Fruit fly (Drosophila melanogaster) whole organism, embryonic: Measurements from ENCODE around the gene in.
A peak's percentile ranks its signal among the peaks of the same experiment; 100 is the strongest.

ENCODE experiments used
- B-H1 ChIP-seq: fragments of 200-800 bp; sonication (Bioruptor generic); IDR thresholded peaks from 3 replicates; pipeline ENCODE4 v1.3.6; 2022; ENCODE audit warnings: missing biosample characterization, missing genetic modification characterization
- CG12659 ChIP-seq: fragments of 200-800 bp; sonication (Bioruptor generic); optimal IDR thresholded peaks from 3 replicates; lab custom pipeline; 2017; ENCODE audit warnings: mild to moderate bottlenecking, missing biosample characterization, missing genetic modification reagents, missing genetic modification characterization
- CG12942 ChIP-seq: fragments of 200-800 bp; sonication (Bioruptor generic); optimal IDR thresholded peaks from 3 replicates; lab custom pipeline; 2016; ENCODE audit warnings: missing biosample characterization, missing genetic modification characterization
- CG13296 ChIP-seq: fragments of 200-800 bp; sonication (Bioruptor generic); optimal IDR thresholded peaks from 3 replicates; lab custom pipeline; 2018; ENCODE audit warnings: missing biosample characterization, mild to moderate bottlenecking, missing genetic modification characterization
- CG1529 ChIP-seq: fragments of 200-800 bp; sonication (Bioruptor generic); optimal IDR thresholded peaks from 3 replicates; lab custom pipeline; 2018; ENCODE audit warnings: missing biosample characterization, missing genetic modification characterization
- CG15696 ChIP-seq: fragments of 200-800 bp; sonication (Bioruptor generic); optimal IDR thresholded peaks from 2 replicates; lab custom pipeline; 2019; ENCODE audit warnings: missing biosample characterization, mild to moderate bottlenecking, missing genetic modification characterization, moderate library complexity
- CG2712 ChIP-seq: fragments of 200-800 bp; optimal IDR thresholded peaks from 3 replicates; lab custom pipeline; 2019; ENCODE audit warnings: missing biosample characterization, mild to moderate bottlenecking, missing genetic modification characterization, moderate library complexity
- CG30431 ChIP-seq: fragments of 200-800 bp; sonication (Bioruptor generic); optimal IDR thresholded peaks from 2 replicates; lab custom pipeline; 2017; ENCODE audit warnings: missing biosample characterization, missing genetic modification characterization
- CG31441 ChIP-seq: fragments of 200-800 bp; sonication (Bioruptor generic); IDR thresholded peaks from 2 replicates; pipeline ENCODE4 v1.3.6; 2022; ENCODE audit warnings: missing biosample characterization, missing genetic modification characterization
- CG34224 ChIP-seq: fragments of 200-800 bp; sonication (Bioruptor generic); IDR thresholded peaks from 3 replicates; pipeline ENCODE4 v1.3.6; 2022; ENCODE audit warnings: missing biosample characterization, missing genetic modification characterization; ENCODE audit not compliant: partially characterized antibody
- CG34422 ChIP-seq: fragments of 200-800 bp; sonication (Bioruptor generic); IDR thresholded peaks from 3 replicates; pipeline ENCODE4 v1.3.6; 2022; ENCODE audit warnings: missing biosample characterization, missing genetic modification characterization
- CG4328 ChIP-seq: fragments of 200-800 bp; sonication (Bioruptor generic); optimal IDR thresholded peaks from 3 replicates; lab custom pipeline; 2017; ENCODE audit warnings: missing biosample characterization, missing genetic modification reagents, missing genetic modification characterization
- CG43689 ChIP-seq: fragments of 200-800 bp; sonication (Bioruptor generic); IDR thresholded peaks from 2 replicates; pipeline ENCODE4 v1.3.6; 2022; ENCODE audit warnings: missing biosample characterization, missing genetic modification characterization
- CG4707 ChIP-seq: fragments of 200-800 bp; sonication (Bioruptor generic); optimal IDR thresholded peaks from 2 replicates; lab custom pipeline; 2018; ENCODE audit warnings: missing biosample characterization, mild to moderate bottlenecking, missing genetic modification characterization, moderate library complexity
- CG5180 ChIP-seq: fragments of 200-800 bp; sonication (Bioruptor generic); optimal IDR thresholded peaks from 3 replicates; lab custom pipeline; 2017; ENCODE audit warnings: missing biosample characterization, missing genetic modification characterization, mild to moderate bottlenecking, moderate library complexity, missing genetic modification reagents
- CG8089 ChIP-seq: fragments of 200-800 bp; sonication (Bioruptor generic); optimal IDR thresholded peaks from 3 replicates; lab custom pipeline; 2016; ENCODE audit warnings: missing biosample characterization, missing genetic modification characterization
- Dref ChIP-seq: fragments of 200-800 bp; sonication (Bioruptor generic); IDR thresholded peaks from 2 replicates; pipeline ENCODE4 v1.3.6; 2022; ENCODE audit warnings: missing biosample characterization, missing genetic modification characterization
- Fer2 ChIP-seq: fragments of 200-800 bp; sonication (Bioruptor generic); optimal IDR thresholded peaks from 2 replicates; lab custom pipeline; 2018; ENCODE audit warnings: missing biosample characterization, mild to moderate bottlenecking, missing genetic modification characterization, moderate library complexity
- Gsc ChIP-seq: fragments of 200-800 bp; sonication (Bioruptor generic); IDR thresholded peaks from 2 replicates; pipeline ENCODE4 v1.3.6; 2022; ENCODE audit warnings: missing biosample characterization, missing genetic modification characterization
- HHEX ChIP-seq: fragments of 200-800 bp; sonication (Bioruptor generic); optimal IDR thresholded peaks from 3 replicates; lab custom pipeline; 2017; ENCODE audit warnings: missing biosample characterization, mild to moderate bottlenecking, missing genetic modification characterization, missing genetic modification reagents
- HLH54F ChIP-seq: fragments of 200-800 bp; sonication (Bioruptor generic); optimal IDR thresholded peaks from 3 replicates; lab custom pipeline; 2016; ENCODE audit warnings: missing biosample characterization, missing genetic modification characterization
- Hmx ChIP-seq: fragments of 200-800 bp; sonication (Bioruptor generic); optimal IDR thresholded peaks from 2 replicates; lab custom pipeline; 2016; ENCODE audit warnings: missing biosample characterization, missing genetic modification characterization
- Mad ChIP-seq: fragments of 200-800 bp; sonication (Bioruptor generic); optimal IDR thresholded peaks from 2 replicates; lab custom pipeline; 2016; ENCODE audit warnings: missing biosample characterization, missing genetic modification characterization
- Med ChIP-seq: fragments of 200-800 bp; sonication (Bioruptor generic); peaks from one replicate; lab custom pipeline; 2016; ENCODE audit warnings: missing biosample characterization, missing genetic modification characterization, mild to moderate bottlenecking, inconsistent platforms, moderate library complexity
- Myb ChIP-seq: fragments of 200-800 bp; sonication (Bioruptor generic); optimal IDR thresholded peaks from 2 replicates; lab custom pipeline; 2016; ENCODE audit warnings: missing biosample characterization, missing genetic modification characterization
- NK7.1 ChIP-seq: fragments of 200-800 bp; sonication (Bioruptor generic); optimal IDR thresholded peaks from 3 replicates; lab custom pipeline; 2016; ENCODE audit warnings: missing biosample characterization, missing genetic modification characterization
- Oaz ChIP-seq: fragments of 200-800 bp; sonication (Bioruptor generic); IDR thresholded peaks from 2 replicates; pipeline ENCODE4 v1.3.6; 2022; ENCODE audit warnings: missing biosample characterization, missing genetic modification characterization
- Rx ChIP-seq: fragments of 200-800 bp; sonication (Bioruptor generic); IDR thresholded peaks from 2 replicates; pipeline ENCODE4 v1.3.6; 2022; ENCODE audit warnings: missing biosample characterization, missing genetic modification characterization
- Six4 ChIP-seq: fragments of 200-800 bp; sonication (Bioruptor generic); optimal IDR thresholded peaks from 2 replicates; lab custom pipeline; 2016; ENCODE audit warnings: missing biosample characterization, missing genetic modification characterization
- Sox100B ChIP-seq: fragments of 200-800 bp; sonication (Bioruptor generic); optimal IDR thresholded peaks from 3 replicates; lab custom pipeline; 2018; ENCODE audit warnings: missing biosample characterization, mild to moderate bottlenecking, missing genetic modification characterization
- Sry-δ ChIP-seq: fragments of 200-800 bp; sonication (Bioruptor generic); optimal IDR thresholded peaks from 2 replicates; lab custom pipeline; 2016; ENCODE audit warnings: missing biosample characterization, missing genetic modification characterization
- TFAM ChIP-seq: fragments of 200-800 bp; sonication (Bioruptor generic); optimal IDR thresholded peaks from 2 replicates; lab custom pipeline; 2017; ENCODE audit warnings: missing biosample characterization, missing genetic modification characterization, inconsistent platforms
- Tbp ChIP-seq: fragments of >200 bp; optimal IDR thresholded peaks from 2 replicates; lab custom pipeline; 2018; ENCODE audit warnings: missing biosample characterization, missing genetic modification characterization
- cas ChIP-seq: fragments of 200-800 bp; sonication (Bioruptor generic); IDR thresholded peaks from 2 replicates; pipeline ENCODE4 v1.3.6; 2022; ENCODE audit warnings: missing biosample characterization, missing genetic modification characterization
- caup ChIP-seq: fragments of 200-800 bp; sonication (Bioruptor generic); optimal IDR thresholded peaks from 3 replicates; lab custom pipeline; 2017; ENCODE audit warnings: missing biosample characterization, mild to moderate bottlenecking, missing genetic modification characterization, moderate library complexity; ENCODE audit not compliant: severe bottlenecking
- ci ChIP-seq: fragments of 200-800 bp; sonication (Bioruptor generic); IDR thresholded peaks from 3 replicates; pipeline ENCODE4 v1.3.6; 2022; ENCODE audit warnings: missing biosample characterization, missing genetic modification characterization
- ewg ChIP-seq: fragments of 200-800 bp; sonication (Bioruptor generic); optimal IDR thresholded peaks from 3 replicates; lab custom pipeline; 2017; ENCODE audit warnings: mild to moderate bottlenecking, missing biosample characterization, missing genetic modification reagents, missing genetic modification characterization
- gsb-n ChIP-seq: fragments of 200-800 bp; sonication (Bioruptor generic); optimal IDR thresholded peaks from 3 replicates; lab custom pipeline; 2018; ENCODE audit warnings: missing biosample characterization, mild to moderate bottlenecking, missing genetic modification characterization
- h ChIP-seq: fragments of >200 bp; optimal IDR thresholded peaks from 2 replicates; lab custom pipeline; 2017
- ham ChIP-seq: fragments of 200-800 bp; sonication (Bioruptor generic); IDR thresholded peaks from 2 replicates; pipeline ENCODE4 v1.3.6; 2022; ENCODE audit warnings: missing biosample characterization, missing genetic modification characterization
- luna ChIP-seq: fragments of 200-800 bp; sonication (Bioruptor generic); optimal IDR thresholded peaks from 2 replicates; lab custom pipeline; 2016; ENCODE audit warnings: missing biosample characterization, missing genetic modification characterization
- mirr ChIP-seq: fragments of 200-800 bp; sonication (Bioruptor generic); optimal IDR thresholded peaks from 3 replicates; lab custom pipeline; 2018; ENCODE audit warnings: missing biosample characterization, mild to moderate bottlenecking, missing genetic modification characterization
- onecut ChIP-seq: fragments of 200-800 bp; sonication (Bioruptor generic); IDR thresholded peaks from 2 replicates; pipeline ENCODE4 v1.3.6; 2022; ENCODE audit warnings: missing biosample characterization, missing genetic modification characterization
- prd ChIP-seq, 3 experiments: fragments of >200 bp in 2 of 3; fragments of 200-800 bp in 1 of 3; sonication (Bioruptor generic) in 1 of 3; optimal IDR thresholded peaks in 2 of 3; IDR thresholded peaks in 1 of 3; 2 replicates in 2 of 3; 3 replicates in 1 of 3; pipeline versions ENCODE4 v1.3.6 to Lab custom; 2017 to 2022; ENCODE audit warnings: missing biosample characterization in 1 of 3, missing genetic modification characterization in 1 of 3
- pros ChIP-seq: fragments of 200-800 bp; sonication (Bioruptor generic); optimal IDR thresholded peaks from 3 replicates; lab custom pipeline; 2019; ENCODE audit warnings: missing biosample characterization, mild to moderate bottlenecking, missing genetic modification characterization, moderate library complexity
- salm ChIP-seq: fragments of 200-800 bp; sonication (Bioruptor generic); optimal IDR thresholded peaks from 2 replicates; lab custom pipeline; 2018; ENCODE audit warnings: missing biosample characterization, mild to moderate bottlenecking, missing genetic modification characterization
- sob ChIP-seq: fragments of 200-800 bp; sonication (Bioruptor generic); IDR thresholded peaks from 2 replicates; pipeline ENCODE4 v1.3.6; 2022; ENCODE audit warnings: missing biosample characterization, missing genetic modification characterization
- sug ChIP-seq: fragments of 200-800 bp; optimal IDR thresholded peaks from 2 replicates; lab custom pipeline; 2019; ENCODE audit warnings: missing biosample characterization, mild to moderate bottlenecking, missing genetic modification characterization, moderate library complexity
- zf30C ChIP-seq: fragments of 200-800 bp; sonication (Bioruptor generic); optimal IDR thresholded peaks from 3 replicates; lab custom pipeline; 2018; ENCODE audit warnings: missing biosample characterization, mild to moderate bottlenecking, missing genetic modification characterization

in gene

dm6 chr3L:20347762-20348580 lies 19.0 kb upstream of the in start, which contains the start of the genes Rbbp5 and eRF1 (continued):
- peak; percentile 81 for TF ChIP-seq sug (tag; lab: Kevin White, UChicago)
- TF ChIP-seq HLH54F (GFP tag; lab: Kevin White, UChicago) = peak; percentile 75
- TF ChIP-seq CG5180 = no peak
- TF ChIP-seq ewg (GFP tag; lab: Kevin White, UChicago) = peak; percentile 48
- TF ChIP-seq Gsc (GFP tag; lab: Robert Waterston, UW) = no peak
- peak; percentile 56; the same call in 1 of the 2 replicates for TF ChIP-seq Rx (GFP tag; lab: Robert Waterston, UW)
- TF ChIP-seq luna (GFP tag; lab: Kevin White, UChicago) = peak; percentile 5
- TF ChIP-seq h (lab: Kevin White, UChicago) = no peak
- TF ChIP-seq caup (GFP tag; lab: Kevin White, UChicago) = peak; percentile 66
- no peak for TF ChIP-seq ci (GFP tag; lab: Robert Waterston, UW)
- peak; percentile 39 for TF ChIP-seq CG13296 (GFP tag; lab: Kevin White, UChicago)
- peak; percentile 18 for TF ChIP-seq Myb (GFP tag; lab: Kevin White, UChicago)
- peak; percentile 44 for TF ChIP-seq CG8089 (GFP tag; lab: Kevin White, UChicago)
- peak; percentile 92 for TF ChIP-seq Dref (GFP tag; lab: Robert Waterston, UW)
- TF ChIP-seq Sox100B (GFP tag; lab: Kevin White, UChicago) = no peak
- peak; percentile 66 for TF ChIP-seq Six4
- no peak for TF ChIP-seq mirr (GFP tag; lab: Kevin White, UChicago)
- TF ChIP-seq Med (GFP tag; lab: Kevin White, UChicago) = peak; percentile 92
- peak; percentile 85 for TF ChIP-seq CG2712 (tag; lab: Kevin White, UChicago)
- peak; percentile 94 for TF ChIP-seq Sry-δ (GFP tag; lab: Kevin White, UChicago)
- peak; percentile 80; the same call in 1 of the 2 replicates for TF ChIP-seq CG31441 (GFP tag; lab: Robert Waterston, UW)
- TF ChIP-seq CG12942 (GFP tag; lab: Kevin White, UChicago) = peak; percentile 77
- TF ChIP-seq CG4328 (GFP tag; lab: Kevin White, UChicago) = peak; percentile 10
- no peak for TF ChIP-seq onecut (GFP tag; lab: Robert Waterston, UW)
- no peak for TF ChIP-seq TFAM (GFP tag; lab: Kevin White, UChicago)
- peak; percentile 47; the same call in 1 of the 2 replicates for TF ChIP-seq ham (GFP tag; lab: Robert Waterston, UW)
- TF ChIP-seq zf30C (GFP tag; lab: Kevin White, UChicago) = no peak
- TF ChIP-seq Fer2 (tag; lab: Kevin White, UChicago) = peak; percentile 58
- TF ChIP-seq Mad (GFP tag; lab: Kevin White, UChicago) = peak; percentile 54
- no peak for TF ChIP-seq HHEX
- peak; percentile 85 for TF ChIP-seq sob (GFP tag; lab: Robert Waterston, UW)
- peak; percentile 63; the same call in 2 of the 3 replicates for TF ChIP-seq B-H1 (GFP tag; lab: Robert Waterston, UW)
- peak; percentile 69 for TF ChIP-seq Oaz (GFP tag; lab: Robert Waterston, UW)
- peak; percentile 91 for TF ChIP-seq CG12659 (GFP tag; lab: Kevin White, UChicago)
- TF ChIP-seq Hmx (GFP tag; lab: Kevin White, UChicago) = peak; percentile 11
- TF ChIP-seq CG15696 (tag; lab: Kevin White, UChicago) = peak; percentile 80
- TF ChIP-seq prd (optimal IDR thresholded peaks at IDR 0.05; lab: Kevin White, UChicago) = no peak
- TF ChIP-seq prd (GFP tag; IDR thresholded peaks at IDR 0.05; lab: Robert Waterston, UW) = peak; percentile 88
- TF ChIP-seq CG4707 (GFP tag; lab: Kevin White, UChicago) = no peak
- no peak for TF ChIP-seq pros (GFP tag; lab: Kevin White, UChicago)
- TF ChIP-seq Tbp (GFP tag; lab: Kevin White, UChicago) = no peak
- TF ChIP-seq CG34224 (GFP tag; lab: Robert Waterston, UW) = peak; percentile 85
- peak; percentile 43; the same call in 1 of the 2 replicates for TF ChIP-seq CG43689
- no peak for TF ChIP-seq salm
- TF ChIP-seq CG30431 = no peak
- TF ChIP-seq CG1529 (GFP tag; lab: Kevin White, UChicago) = peak; percentile 12
- TF ChIP-seq gsb-n (tag; lab: Kevin White, UChicago) = no peak
- no peak for TF ChIP-seq NK7.1 (GFP tag; lab: Kevin White, UChicago)
- TF ChIP-seq cas (GFP tag; lab: Robert Waterston, UW) = peak; percentile 76
- TF ChIP-seq CG34422 = peak; percentile 87
